5 worm cellular contexts compared by ENCODE assay signal in genomic region chrIV:6622142-6622541, ce11.
A peak's percentile ranks its signal among the peaks of the same experiment; 100 is the strongest.
TF ChIP-seq lines count a peak whose summit lies in the region.

No protein-coding gene starts in this region.

TF ChIP-seq in whole organism, L1 larva, 84 proteins besides CTCF, POLR2A, EP300 and RAD21 (continues in another document):
- TF ChIP-seq ceh-8 (GFP tag; optimal IDR thresholded peaks at IDR 0.05; lab: Kevin White, UChicago) (no peak), ama-1 (optimal IDR thresholded peaks at IDR 0.05; lab: Kevin White, UChicago) (no peak), lsy-2 (tag; optimal IDR thresholded peaks at IDR 0.05; lab: Kevin White, UChicago) (peak in 1 of 2 experiments; percentile 43), ceh-63 (GFP tag; optimal IDR thresholded peaks at IDR 0.05; lab: Kevin White, UChicago) (no peak), elt-3 (tag; optimal IDR thresholded peaks at IDR 0.05; lab: Kevin White, UChicago) (peak in 2 of 6 experiments; percentile 43 to 68), mdl-1 (tag; optimal IDR thresholded peaks at IDR 0.05; lab: Kevin White, UChicago) (no peak), nhr-90 (tag; optimal IDR thresholded peaks at IDR 0.05; lab: Kevin White, UChicago; ENCODE audit: poor library complexity) (peak; percentile 35), ceh-82 (tag; optimal IDR thresholded peaks at IDR 0.05; lab: Kevin White, UChicago) (no peak), dpl-1 (GFP tag; optimal IDR thresholded peaks at IDR 0.05; lab: Kevin White, UChicago) (peak; percentile 15 to 30 (median 23)), alr-1 (tag; optimal IDR thresholded peaks at IDR 0.05; lab: Kevin White, UChicago; ENCODE audit: borderline replicate concordance) (no peak), mep-1 (tag; optimal IDR thresholded peaks at IDR 0.05; lab: Kevin White, UChicago) (peak; percentile 42), nhr-20 (tag; optimal IDR thresholded peaks at IDR 0.05; lab: Kevin White, UChicago) (peak; percentile 33), unc-98 (GFP tag; IDR thresholded peaks at IDR 0.05; lab: Robert Waterston, UW) (no peak), nhr-85 (tag; lab: Kevin White, UChicago) (peak; percentile 71), fkh-8 (tag; optimal IDR thresholded peaks at IDR 0.05; lab: Kevin White, UChicago) (no peak), xbp-1 (tag; optimal IDR thresholded peaks at IDR 0.05; lab: Kevin White, UChicago) (no peak), nhr-71 (tag; optimal IDR thresholded peaks at IDR 0.05; lab: Kevin White, UChicago) (peak; percentile 40), lin-35 (GFP tag; optimal IDR thresholded peaks at IDR 0.05; lab: Kevin White, UChicago) (peak in 1 of 2 experiments; percentile 47)

TF ChIP-seq in whole organism, L2 larva, 48 proteins besides CTCF, POLR2A, EP300 and RAD21 (continues in another document):
- TF ChIP-seq sem-4 (tag; optimal IDR thresholded peaks at IDR 0.05; lab: Kevin White, UChicago) (no peak), mdl-1 (tag; optimal IDR thresholded peaks at IDR 0.05; lab: Kevin White, UChicago) (no peak), F13H6.1 (tag; optimal IDR thresholded peaks at IDR 0.05; lab: Kevin White, UChicago) (no peak), ztf-4 (tag; optimal IDR thresholded peaks at IDR 0.05; lab: Kevin White, UChicago) (no peak), R02D3.7 (tag; optimal IDR thresholded peaks at IDR 0.05; lab: Kevin White, UChicago) (no peak), nhr-12 (tag; optimal IDR thresholded peaks at IDR 0.05; lab: Kevin White, UChicago) (no peak), C34F6.9 (tag; optimal IDR thresholded peaks at IDR 0.05; lab: Kevin White, UChicago) (no peak), blmp-1 (tag; optimal IDR thresholded peaks at IDR 0.05; lab: Kevin White, UChicago; ENCODE audit: insufficient read depth) (peak; percentile 11), peb-1 (tag; optimal IDR thresholded peaks at IDR 0.05; lab: Kevin White, UChicago) (no peak), nhr-21 (tag; optimal IDR thresholded peaks at IDR 0.05; lab: Kevin White, UChicago) (peak; percentile 22), unc-39 (tag; optimal IDR thresholded peaks at IDR 0.05; lab: Kevin White, UChicago) (no peak), crh-2 (tag; optimal IDR thresholded peaks at IDR 0.05; lab: Kevin White, UChicago) (no peak), nhr-6 (tag; optimal IDR thresholded peaks at IDR 0.05; lab: Kevin White, UChicago) (no peak), nhr-10 (tag; optimal IDR thresholded peaks at IDR 0.05; lab: Kevin White, UChicago) (no peak), sma-3 (GFP tag; optimal IDR thresholded peaks at IDR 0.05; lab: Kevin White, UChicago) (peak; percentile 52), nhr-11 (tag; optimal IDR thresholded peaks at IDR 0.05; lab: Kevin White, UChicago) (no peak), skn-1 (tag; optimal IDR thresholded peaks at IDR 0.05; lab: Kevin White, UChicago) (no peak), gmeb-1 (tag; optimal IDR thresholded peaks at IDR 0.05; lab: Kevin White, UChicago) (peak; percentile 41), snpc-4 (tag; optimal IDR thresholded peaks at IDR 0.05; lab: Kevin White, UChicago) (no peak), nhr-129 (tag; optimal IDR thresholded peaks at IDR 0.05; lab: Kevin White, UChicago) (no peak)

TF ChIP-seq in whole organism, L3 larva, 47 proteins besides CTCF, POLR2A, EP300 and RAD21:
- no peak for TF ChIP-seq zag-1 (tag; optimal IDR thresholded peaks at IDR 0.05; lab: Kevin White, UChicago)
- TF ChIP-seq nfya-1 (tag; optimal IDR thresholded peaks at IDR 0.05; lab: Kevin White, UChicago; ENCODE audit: insufficient read depth): peak; percentile 20
- no peak for TF ChIP-seq lin-39 (tag; optimal IDR thresholded peaks at IDR 0.05; lab: Kevin White, UChicago)
- peak; percentile 36 for TF ChIP-seq pha-4 (tag; optimal IDR thresholded peaks at IDR 0.05; lab: Kevin White, UChicago)
- TF ChIP-seq nhr-25 (tag; optimal IDR thresholded peaks at IDR 0.05; lab: Kevin White, UChicago): peak; percentile 70
- TF ChIP-seq elt-3 (tag; optimal IDR thresholded peaks at IDR 0.05; lab: Kevin White, UChicago): peak in 1 of 3 experiments; percentile 73
- peak; percentile 38 for TF ChIP-seq ceh-28 (tag; optimal IDR thresholded peaks at IDR 0.05; lab: Kevin White, UChicago)
- no peak for TF ChIP-seq R02D3.7 (tag; optimal IDR thresholded peaks at IDR 0.05; lab: Kevin White, UChicago)
- TF ChIP-seq nhr-12 (tag; optimal IDR thresholded peaks at IDR 0.05; lab: Kevin White, UChicago): no peak
- TF ChIP-seq nhr-28 (tag; optimal IDR thresholded peaks at IDR 0.05; lab: Kevin White, UChicago): no peak
- peak; percentile 76 for TF ChIP-seq nhr-23 (tag; optimal IDR thresholded peaks at IDR 0.05; lab: Kevin White, UChicago)
TF ChIP-seq in whole organism, L3 larva: peak in this region for 6.

TF ChIP-seq in whole organism, L4 larva, 104 proteins besides CTCF, POLR2A, EP300 and RAD21:
- peak in 1 of 2 experiments; percentile 7 for TF ChIP-seq mdl-1 (tag; optimal IDR thresholded peaks at IDR 0.05; lab: Kevin White, UChicago)
- peak; percentile 50 for TF ChIP-seq dve-1 (tag; optimal IDR thresholded peaks at IDR 0.05; lab: Kevin White, UChicago; ENCODE audit: insufficient read depth)
- TF ChIP-seq nhr-28 (tag; optimal IDR thresholded peaks at IDR 0.05; lab: Kevin White, UChicago): peak; percentile 75
- TF ChIP-seq nhr-42 (GFP tag; IDR thresholded peaks at IDR 0.05; lab: Robert Waterston, UW): no peak
TF ChIP-seq in whole organism, L4 larva: peak in this region for 3.

TF ChIP-seq in whole organism, young adult, 124 proteins besides CTCF, POLR2A, EP300 and RAD21:
- TF ChIP-seq gei-17 (GFP tag; optimal IDR thresholded peaks at IDR 0.05; lab: Kevin White, UChicago) (no peak), lsy-27 (tag; optimal IDR thresholded peaks at IDR 0.05; lab: Kevin White, UChicago; ENCODE audit: borderline replicate concordance, insufficient read depth) (no peak), somi-1 (GFP tag; optimal IDR thresholded peaks at IDR 0.05; lab: Kevin White, UChicago) (peak; percentile 4), cebp-1 (GFP tag; IDR thresholded peaks at IDR 0.05; lab: Robert Waterston, UW) (peak; percentile 70), cebp-1 (tag; optimal IDR thresholded peaks at IDR 0.05; lab: Kevin White, UChicago) (peak; percentile 89), egl-44 (GFP tag; IDR thresholded peaks at IDR 0.05; lab: Robert Waterston, UW) (no peak)
